Worm (Caenorhabditis elegans) whole organism, L1 larva: Measurements from ENCODE around the gene F28C6.9.

Experiments used
- C16A3.4 ChIP-seq: fragments of 150-350 bp; optimal IDR thresholded peaks from 2 replicates; lab custom pipeline; 2014; ENCODE audit warnings: missing biosample characterization, missing genetic modification characterization
- C34B4.2 ChIP-seq: sonication (generic microtip); optimal IDR thresholded peaks from 2 replicates; lab custom pipeline; 2017; ENCODE audit warnings: mild to moderate bottlenecking, missing genetic modification characterization, missing compliant biosample characterization
- Y116A8C.19 ChIP-seq: sonication (generic microtip); optimal IDR thresholded peaks from 2 replicates; lab custom pipeline; 2016; ENCODE audit warnings: missing compliant biosample characterization, missing genetic modification characterization, borderline replicate concordance
- blmp-1 ChIP-seq: fragments of 150-350 bp; optimal IDR thresholded peaks from 2 replicates; lab custom pipeline; 2014; ENCODE audit warnings: missing biosample characterization, missing genetic modification characterization
- ceh-82 ChIP-seq, 3 experiments: fragments of 150-350 bp in 1 of 3; sonication (generic microtip) in 2 of 3; optimal IDR thresholded peaks; 2 replicates each; lab custom pipeline; 2014 to 2017; ENCODE audit warnings: missing biosample characterization in 3 of 3, missing genetic modification characterization in 3 of 3
- ceh-90 ChIP-seq: sonication (generic microtip); optimal IDR thresholded peaks from 2 replicates; lab custom pipeline; 2016; ENCODE audit warnings: missing genetic modification characterization, missing compliant biosample characterization
- dpl-1 ChIP-seq, 3 experiments: fragments of 150-350 bp in 2 of 3; sonication (generic microtip) in 1 of 3; optimal IDR thresholded peaks; 2 replicates each; lab custom pipeline; 2014 to 2017; ENCODE audit warnings: missing biosample characterization in 3 of 3, missing genetic modification characterization in 3 of 3, missing genetic modification reagents in 3 of 3
- efl-1 ChIP-seq, 4 experiments: fragments of 150-350 bp; optimal IDR thresholded peaks in 3 of 4; peaks in 1 of 4; 1 replicate in 1 of 4; 2 replicates in 3 of 4; lab custom pipeline; 2014; ENCODE audit warnings: missing biosample characterization in 2 of 4, missing genetic modification characterization in 2 of 4, missing genetic modification reagents in 2 of 4
- efl-3 ChIP-seq: fragments of 200-800 bp; sonication (Bioruptor generic); optimal IDR thresholded peaks from 2 replicates; lab custom pipeline; 2018; ENCODE audit warnings: mild to moderate bottlenecking, missing genetic modification characterization, missing compliant biosample characterization
- egl-27 ChIP-seq, 2 experiments: fragments of 150-350 bp in 1 of 2; sonication (generic microtip); optimal IDR thresholded peaks; 3 replicates each; lab custom pipeline; 2017 to 2018; ENCODE audit warnings: missing biosample characterization in 2 of 2, missing genetic modification characterization in 2 of 2, missing genetic modification reagents in 2 of 2
- elt-3 ChIP-seq, 6 experiments: fragments of 150-350 bp in 1 of 6; sonication (generic microtip); optimal IDR thresholded peaks; 2 replicates each; lab custom pipeline; 2017 to 2018; ENCODE audit warnings: missing biosample characterization in 6 of 6, missing genetic modification characterization in 6 of 6, inconsistent platforms in 1 of 6
- fos-1 ChIP-seq: fragments of 150-350 bp; optimal IDR thresholded peaks from 2 replicates; lab custom pipeline; 2014; ENCODE audit warnings: missing biosample characterization, missing genetic modification characterization
- hlh-4 ChIP-seq: sonication (generic microtip); optimal IDR thresholded peaks from 2 replicates; lab custom pipeline; 2016; ENCODE audit warnings: mild to moderate bottlenecking, missing genetic modification characterization, missing compliant biosample characterization
- hpl-2 ChIP-seq: fragments of 150-350 bp; optimal IDR thresholded peaks from 2 replicates; lab custom pipeline; 2014; ENCODE audit warnings: missing biosample characterization, missing genetic modification reagents, missing genetic modification characterization
- lin-13 ChIP-seq: fragments of 150-350 bp; optimal IDR thresholded peaks from 2 replicates; lab custom pipeline; 2014; ENCODE audit warnings: missing biosample characterization, missing genetic modification reagents, missing genetic modification characterization
- lin-14 ChIP-seq: fragments of 200-800 bp; sonication (Bioruptor generic); optimal IDR thresholded peaks from 2 replicates; lab custom pipeline; 2018; ENCODE audit warnings: mild to moderate bottlenecking, missing genetic modification characterization, moderate library complexity, missing compliant biosample characterization
- lin-15B ChIP-seq: fragments of 150-350 bp; sonication (generic microtip); optimal IDR thresholded peaks from 3 replicates; lab custom pipeline; 2014; ENCODE audit warnings: missing biosample characterization, missing genetic modification characterization
- lin-35 ChIP-seq, 2 experiments: fragments of 150-350 bp; optimal IDR thresholded peaks; 2 replicates each; lab custom pipeline; 2014; ENCODE audit warnings: missing biosample characterization in 2 of 2, missing genetic modification characterization in 2 of 2, missing genetic modification reagents in 2 of 2
- lir-3 ChIP-seq: sonication (generic microtip); optimal IDR thresholded peaks from 2 replicates; lab custom pipeline; 2016; ENCODE audit warnings: mild to moderate bottlenecking, missing genetic modification characterization, moderate library complexity, missing compliant biosample characterization; ENCODE audit not compliant: poor library complexity
- lsy-2 ChIP-seq, 2 experiments: fragments of 150-350 bp; optimal IDR thresholded peaks; 2 replicates each; lab custom pipeline; 2014; ENCODE audit warnings: missing biosample characterization in 2 of 2, missing genetic modification characterization in 2 of 2
- mdl-1 ChIP-seq, 2 experiments: fragments of 150-350 bp; optimal IDR thresholded peaks; 2 replicates each; lab custom pipeline; 2014 to 2017; ENCODE audit warnings: missing biosample characterization in 2 of 2, missing genetic modification characterization in 2 of 2, inconsistent platforms in 1 of 2
- mef-2 ChIP-seq: fragments of 150-350 bp; optimal IDR thresholded peaks from 2 replicates; lab custom pipeline; 2014; ENCODE audit warnings: missing biosample characterization, missing genetic modification characterization
- nhr-19 ChIP-seq: fragments of 200-800 bp; sonication (Bioruptor generic); conservative IDR thresholded peaks from 2 replicates; pipeline ENCODE4 v1.3.6; 2022; ENCODE audit warnings: missing genetic modification characterization, missing compliant biosample characterization
- nhr-20 ChIP-seq: sonication (generic microtip); optimal IDR thresholded peaks from 2 replicates; lab custom pipeline; 2016; ENCODE audit warnings: mild to moderate bottlenecking, missing genetic modification characterization, missing compliant biosample characterization
- nhr-47 ChIP-seq: sonication (generic microtip); optimal IDR thresholded peaks from 2 replicates; lab custom pipeline; 2016; ENCODE audit warnings: mild to moderate bottlenecking, missing genetic modification characterization, moderate library complexity, missing compliant biosample characterization
- nhr-77 ChIP-seq: fragments of 150-350 bp; optimal IDR thresholded peaks from 2 replicates; lab custom pipeline; 2014; ENCODE audit warnings: missing biosample characterization, missing genetic modification characterization
- nhr-84 ChIP-seq: sonication (generic microtip); optimal IDR thresholded peaks from 2 replicates; lab custom pipeline; 2017; ENCODE audit warnings: missing biosample characterization, missing genetic modification characterization
- nhr-85 ChIP-seq: sonication (generic microtip); peaks from one replicate; lab custom pipeline; 2016; ENCODE audit warnings: missing genetic modification characterization, inconsistent platforms, missing compliant biosample characterization
- pax-3 ChIP-seq: fragments of 200-800 bp; sonication (Bioruptor generic); optimal IDR thresholded peaks from 2 replicates; lab custom pipeline; 2018; ENCODE audit warnings: mild to moderate bottlenecking, missing genetic modification characterization, moderate library complexity, missing compliant biosample characterization
- skn-1 ChIP-seq: fragments of 150-350 bp; optimal IDR thresholded peaks from 2 replicates; lab custom pipeline; 2014; ENCODE audit warnings: missing biosample characterization, missing genetic modification characterization
- snpc-4 ChIP-seq: fragments of 150-350 bp; optimal IDR thresholded peaks from 2 replicates; lab custom pipeline; 2014; ENCODE audit warnings: missing biosample characterization, missing genetic modification characterization
- snu-23 ChIP-seq: sonication (generic microtip); optimal IDR thresholded peaks from 2 replicates; lab custom pipeline; 2016; ENCODE audit warnings: missing genetic modification characterization, missing compliant biosample characterization
- sox-4 ChIP-seq: sonication (generic microtip); optimal IDR thresholded peaks from 2 replicates; lab custom pipeline; 2016; ENCODE audit warnings: missing genetic modification characterization, missing compliant biosample characterization
- sptf-1 ChIP-seq: fragments of 150-350 bp; optimal IDR thresholded peaks from 2 replicates; lab custom pipeline; 2014; ENCODE audit warnings: missing biosample characterization, missing genetic modification characterization
- sup-37 ChIP-seq: fragments of 200-800 bp; sonication (Bioruptor generic); optimal IDR thresholded peaks from 2 replicates; lab custom pipeline; 2018; ENCODE audit warnings: mild to moderate bottlenecking, missing genetic modification characterization, missing compliant biosample characterization
- tbx-2 ChIP-seq: sonication (generic microtip); optimal IDR thresholded peaks from 2 replicates; lab custom pipeline; 2016; ENCODE audit warnings: missing genetic modification characterization, missing compliant biosample characterization
- unc-130 ChIP-seq: fragments of 150-350 bp; optimal IDR thresholded peaks from 2 replicates; lab custom pipeline; 2017; ENCODE audit warnings: missing biosample characterization, missing genetic modification characterization, inconsistent platforms
- xbp-1 ChIP-seq: sonication (generic microtip); optimal IDR thresholded peaks from 2 replicates; lab custom pipeline; 2016; ENCODE audit warnings: missing genetic modification characterization, missing compliant biosample characterization
- ztf-4 ChIP-seq: fragments of 150-350 bp; optimal IDR thresholded peaks from 2 replicates; lab custom pipeline; 2014; ENCODE audit warnings: missing biosample characterization, missing genetic modification characterization

F28C6.9 gene

ce11 chrII:8639553-8639952, 29.6 kb upstream of the F28C6.9 start:
- no peak for TF ChIP-seq sup-37
- TF ChIP-seq ceh-90 (tag; lab: Kevin White, UChicago), result no peak
- TF ChIP-seq unc-130 (tag; lab: Kevin White, UChicago), result no peak
- TF ChIP-seq fos-1 (tag; lab: Kevin White, UChicago), result no peak
- TF ChIP-seq lin-15B (tag; lab: Kevin White, UChicago), result no peak
- no peak for TF ChIP-seq mef-2
- TF ChIP-seq lsy-2 (tag; optimal IDR thresholded peaks at IDR 0.05; lab: Kevin White, UChicago), result no peak
- TF ChIP-seq tbx-2 (tag; lab: Kevin White, UChicago), result no peak
- TF ChIP-seq egl-27 (tag; optimal IDR thresholded peaks at IDR 0.05; lab: Kevin White, UChicago), result no peak
- TF ChIP-seq sox-4 (tag; lab: Kevin White, UChicago), result no peak
- TF ChIP-seq mdl-1 (tag; optimal IDR thresholded peaks at IDR 0.05; lab: Kevin White, UChicago), result no peak
- no peak for TF ChIP-seq xbp-1 (tag; lab: Kevin White, UChicago)
- no peak for TF ChIP-seq pax-3 (tag; lab: Kevin White, UChicago)
- TF ChIP-seq lin-35 (GFP tag; optimal IDR thresholded peaks at IDR 0.05; lab: Kevin White, UChicago), result no peak
- TF ChIP-seq nhr-77 (tag; lab: Kevin White, UChicago), result no peak
- TF ChIP-seq nhr-47 (tag; lab: Kevin White, UChicago), result no peak
- TF ChIP-seq lir-3, result no peak
- TF ChIP-seq hpl-2 (GFP tag; lab: Kevin White, UChicago), result no peak
- no peak for TF ChIP-seq snu-23 (GFP tag; lab: Kevin White, UChicago)

ce11 chrII:8637615-8638014, 27.6 kb upstream of the F28C6.9 start, which contains the start of gene vab-9:
vab-9 (minus strand) TSS chrII:8637715.
- no peak for TF ChIP-seq dpl-1 (GFP tag; optimal IDR thresholded peaks at IDR 0.05; lab: Kevin White, UChicago)
- no peak for TF ChIP-seq efl-1 (optimal IDR thresholded peaks at IDR 0.05; lab: Kevin White, UChicago)
- TF ChIP-seq efl-1 (GFP tag; optimal IDR thresholded peaks at IDR 0.05 in 1 of 2; lab: Kevin White, UChicago), result peak in 1 of 2 experiments; percentile 39

ce11 chrII:8634386-8634785, 24.4 kb upstream of the F28C6.9 start, which contains the start of gene cutl-12:
cutl-12 (minus strand) TSS chrII:8634486.
- TF ChIP-seq nhr-77 (tag; lab: Kevin White, UChicago) (no peak), blmp-1 (tag; lab: Kevin White, UChicago) (peak; percentile 24), ceh-82 (tag; optimal IDR thresholded peaks at IDR 0.05; lab: Kevin White, UChicago) (no peak), lin-35 (GFP tag; optimal IDR thresholded peaks at IDR 0.05; lab: Kevin White, UChicago) (no peak), nhr-19 (GFP tag; lab: Robert Waterston, UW) (no peak)

- TF ChIP-seq ztf-4 (tag; lab: Kevin White, UChicago) (no peak), sup-37 (no peak), nhr-84 (tag; lab: Kevin White, UChicago) (no peak), snu-23 (GFP tag; lab: Kevin White, UChicago) (no peak), lin-35 (GFP tag; optimal IDR thresholded peaks at IDR 0.05; lab: Kevin White, UChicago) (no peak), skn-1 (no peak), sptf-1 (no peak), nhr-19 (GFP tag; lab: Robert Waterston, UW) (no peak)
- TF ChIP-seq, all 84 proteins: peak for 0
Measured at ce11 chrII:8631766-8632165, 21.8 kb upstream of the F28C6.9 start.

ce11 chrII:8630088-8630487, 20.1 kb upstream of the F28C6.9 start, which contains the start of gene T22C8.6:
T22C8.6 (minus strand) TSS chrII:8630281.
- peak; percentile 75 for TF ChIP-seq nhr-85 (tag; lab: Kevin White, UChicago)
- peak; percentile 47 for TF ChIP-seq nhr-20 (tag; lab: Kevin White, UChicago)
- no peak for TF ChIP-seq efl-3
- TF ChIP-seq Y116A8C.19 (tag; lab: Kevin White, UChicago), result no peak
- TF ChIP-seq hlh-4 (tag; lab: Kevin White, UChicago), result no peak
- peak; percentile 48 for TF ChIP-seq lin-14 (GFP tag; lab: Kevin White, UChicago)
- no peak for TF ChIP-seq sox-4 (tag; lab: Kevin White, UChicago)
- no peak for TF ChIP-seq snpc-4
- TF ChIP-seq lin-13 (GFP tag; lab: Kevin White, UChicago), result no peak
- TF ChIP-seq C34B4.2 (tag; lab: Kevin White, UChicago), result no peak
- peak in 1 of 6 experiments; percentile 25 for TF ChIP-seq elt-3 (tag; optimal IDR thresholded peaks at IDR 0.05; lab: Kevin White, UChicago)
- peak in 1 of 2 experiments; percentile 3 for TF ChIP-seq lin-35 (GFP tag; optimal IDR thresholded peaks at IDR 0.05; lab: Kevin White, UChicago)
- no peak for TF ChIP-seq sptf-1
- TF ChIP-seq blmp-1 (tag; lab: Kevin White, UChicago), result peak; percentile 78
- no peak for TF ChIP-seq C16A3.4 (tag; lab: Kevin White, UChicago)
- TF ChIP-seq, all 84 proteins: peak for 6
